Worm (Caenorhabditis elegans) whole organism, early embryonic: ENCODE measurements around the gene T24C4.3.

Source experiments
- aly-1 ChIP-seq: sonication (generic microtip); optimal IDR thresholded peaks from 2 replicates; lab custom pipeline; 2016; ENCODE audit warnings: missing genetic modification characterization, missing compliant biosample characterization
- ama-1 ChIP-seq: fragments of 150-350 bp; optimal IDR thresholded peaks from 2 replicates; lab custom pipeline; 2014
- ceh-13 ChIP-seq: fragments of 200-800 bp; sonication (Bioruptor generic); optimal IDR thresholded peaks from 2 replicates; lab custom pipeline; 2018; ENCODE audit warnings: mild to moderate bottlenecking, missing genetic modification characterization, missing compliant biosample characterization
- ceh-36 ChIP-seq: sonication (generic microtip); optimal IDR thresholded peaks from 2 replicates; lab custom pipeline; 2016; ENCODE audit warnings: missing genetic modification characterization, inconsistent platforms, missing compliant biosample characterization
- flt-1 ChIP-seq: fragments of 200-800 bp; sonication (Bioruptor generic); IDR thresholded peaks from 2 replicates; pipeline ENCODE4 v1.3.6; 2022; ENCODE audit warnings: missing genetic modification characterization, missing compliant biosample characterization
- pes-1 ChIP-seq: fragments of 200-800 bp; sonication (Bioruptor generic); IDR thresholded peaks from 2 replicates; pipeline ENCODE4 v1.3.6; 2022; ENCODE audit warnings: missing genetic modification reagents, missing genetic modification characterization, missing compliant biosample characterization
- tbx-11 ChIP-seq: fragments of 200-800 bp; sonication (Bioruptor generic); IDR thresholded peaks from 2 replicates; pipeline ENCODE4 v1.3.6; 2022; ENCODE audit warnings: missing genetic modification characterization, missing compliant biosample characterization
- tbx-37 ChIP-seq: fragments of 200-800 bp; sonication (Bioruptor generic); conservative IDR thresholded peaks from 2 replicates; pipeline ENCODE4 v1.3.6; 2022; ENCODE audit warnings: missing genetic modification reagents, missing genetic modification characterization, missing compliant biosample characterization
- tra-4 ChIP-seq: sonication (generic microtip); optimal IDR thresholded peaks from 2 replicates; lab custom pipeline; 2017; ENCODE audit warnings: missing genetic modification characterization, missing compliant biosample characterization

DNA sequence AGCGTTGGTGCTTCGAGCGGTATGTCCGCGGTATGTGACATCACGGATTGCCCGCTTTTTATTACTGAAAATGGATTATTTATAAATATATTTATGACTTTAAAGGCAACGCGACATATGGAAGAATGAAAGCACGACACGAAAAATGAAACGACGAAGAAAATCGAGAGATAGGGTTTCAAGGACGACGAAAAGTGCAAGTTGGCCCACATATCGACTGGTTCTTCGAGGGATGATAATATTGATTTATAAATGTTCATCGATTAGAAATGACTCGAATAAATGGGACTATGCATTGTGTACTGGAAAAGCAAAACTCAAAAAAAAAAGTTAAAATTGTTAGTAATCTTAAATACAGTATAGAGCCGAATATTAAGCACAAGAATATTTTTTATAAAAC, 14.5 kb upstream of the T24C4.3 start, which contains the start of gene zer-1:
- TF ChIP-seq pes-1 (no peak), tra-4 (tag; lab: Kevin White, UChicago) (no peak), ama-1 (lab: Kevin White, UChicago) (no peak), aly-1 (tag; lab: Kevin White, UChicago) (no peak), ceh-13 (GFP tag; lab: Kevin White, UChicago) (no peak), tbx-11 (GFP tag; lab: Robert Waterston, UW) (no peak), tbx-37 (GFP tag; lab: Robert Waterston, UW) (no peak), ceh-36 (no peak), flt-1 (GFP tag; lab: Robert Waterston, UW) (no peak)
